Worm (Caenorhabditis elegans) whole organism, mixed stage, embryonic: ENCODE results near the gene B0001.5.
"Not testable (repeated sequence)": the region's sequence is repeated elsewhere in the genome, so short reads cannot be mapped to it uniquely, and the experiment has no call there.

Experiments used
- bed-3 ChIP-seq: fragments of 200-800 bp; sonication (Bioruptor generic); optimal IDR thresholded peaks from 3 replicates; lab custom pipeline; 2018; ENCODE audit warnings: mild to moderate bottlenecking, missing genetic modification characterization, moderate library complexity, missing compliant biosample characterization
- ceh-39 ChIP-seq: fragments of 150-350 bp; optimal IDR thresholded peaks from 2 replicates; lab custom pipeline; 2014; ENCODE audit warnings: missing biosample characterization, missing genetic modification characterization
- ceh-43 ChIP-seq: fragments of 200-800 bp; sonication (Bioruptor generic); optimal IDR thresholded peaks from 2 replicates; lab custom pipeline; 2018; ENCODE audit warnings: mild to moderate bottlenecking, missing genetic modification characterization, moderate library complexity, missing compliant biosample characterization
- ces-1 ChIP-seq: fragments of 150-350 bp; optimal IDR thresholded peaks from 2 replicates; lab custom pipeline; 2014; ENCODE audit warnings: missing biosample characterization, missing genetic modification reagents, missing genetic modification characterization
- cnd-1 ChIP-seq: fragments of 200-800 bp; sonication (Bioruptor generic); optimal IDR thresholded peaks from 2 replicates; lab custom pipeline; 2018; ENCODE audit warnings: mild to moderate bottlenecking, missing genetic modification characterization, missing compliant biosample characterization
- drap-1 ChIP-seq: fragments of 200-800 bp; sonication (Bioruptor generic); optimal IDR thresholded peaks from 3 replicates; lab custom pipeline; 2018; ENCODE audit warnings: mild to moderate bottlenecking, missing genetic modification characterization, missing compliant biosample characterization
- elt-1 ChIP-seq: sonication (generic microtip); optimal IDR thresholded peaks from 2 replicates; lab custom pipeline; 2017; ENCODE audit warnings: missing genetic modification characterization, mild to moderate bottlenecking, missing compliant biosample characterization, antibody characterized with exemption, moderate library complexity, borderline replicate concordance; ENCODE audit not compliant: insufficient read depth
- elt-3 ChIP-seq: fragments of 150-350 bp; optimal IDR thresholded peaks from 2 replicates; lab custom pipeline; 2014; ENCODE audit warnings: missing biosample characterization, missing genetic modification characterization
- flh-1 ChIP-seq: fragments of 200-800 bp; sonication (Bioruptor generic); optimal IDR thresholded peaks from 2 replicates; lab custom pipeline; 2018; ENCODE audit warnings: mild to moderate bottlenecking, missing genetic modification characterization, moderate library complexity, missing compliant biosample characterization
- ham-2 ChIP-seq: fragments of 200-800 bp; sonication (Bioruptor generic); optimal IDR thresholded peaks from 2 replicates; lab custom pipeline; 2018; ENCODE audit warnings: mild to moderate bottlenecking, missing genetic modification characterization, missing compliant biosample characterization
- lin-13 ChIP-seq: fragments of 150-350 bp; optimal IDR thresholded peaks from 2 replicates; lab custom pipeline; 2014; ENCODE audit warnings: missing biosample characterization, missing genetic modification characterization
- lin-32 ChIP-seq: fragments of 200-800 bp; sonication (Bioruptor generic); optimal IDR thresholded peaks from 2 replicates; lab custom pipeline; 2018; ENCODE audit warnings: mild to moderate bottlenecking, missing genetic modification characterization, missing compliant biosample characterization
- lsy-2 ChIP-seq: fragments of 150-350 bp; optimal IDR thresholded peaks from 2 replicates; lab custom pipeline; 2014; ENCODE audit warnings: missing biosample characterization, missing genetic modification characterization
- mab-5 ChIP-seq: fragments of 150-350 bp; optimal IDR thresholded peaks from 2 replicates; lab custom pipeline; 2014; ENCODE audit warnings: missing biosample characterization, missing genetic modification characterization
- mep-1 ChIP-seq: fragments of 150-350 bp; optimal IDR thresholded peaks from 2 replicates; lab custom pipeline; 2017; ENCODE audit warnings: missing biosample characterization, missing genetic modification reagents, missing genetic modification characterization, inconsistent platforms
- mls-2 ChIP-seq: sonication (generic microtip); optimal IDR thresholded peaks from 2 replicates; lab custom pipeline; 2016; ENCODE audit warnings: mild to moderate bottlenecking, missing genetic modification characterization, moderate library complexity, missing compliant biosample characterization
- nhr-12 ChIP-seq: fragments of 150-350 bp; optimal IDR thresholded peaks from 2 replicates; lab custom pipeline; 2014; ENCODE audit warnings: missing biosample characterization, missing genetic modification characterization
- nhr-2 ChIP-seq: fragments of 150-350 bp; optimal IDR thresholded peaks from 2 replicates; lab custom pipeline; 2014; ENCODE audit warnings: missing biosample characterization, missing genetic modification characterization
- nhr-237 ChIP-seq: fragments of 150-350 bp; optimal IDR thresholded peaks from 2 replicates; lab custom pipeline; 2014; ENCODE audit warnings: missing biosample characterization, missing genetic modification characterization
- nhr-28 ChIP-seq: fragments of 150-350 bp; optimal IDR thresholded peaks from 2 replicates; lab custom pipeline; 2014; ENCODE audit warnings: missing biosample characterization, missing genetic modification characterization
- nhr-76 ChIP-seq: sonication (generic microtip); optimal IDR thresholded peaks from 2 replicates; lab custom pipeline; 2017; ENCODE audit warnings: missing biosample characterization, missing genetic modification characterization
- pha-4 ChIP-seq: fragments of 150-350 bp; optimal IDR thresholded peaks from 2 replicates; lab custom pipeline; 2018; ENCODE audit warnings: missing biosample characterization, missing genetic modification reagents, missing genetic modification characterization
- sem-2 ChIP-seq: fragments of 200-800 bp; sonication (Bioruptor generic); optimal IDR thresholded peaks from 2 replicates; lab custom pipeline; 2018; ENCODE audit warnings: mild to moderate bottlenecking, missing genetic modification characterization, missing compliant biosample characterization
- snpc-4 ChIP-seq: fragments of 150-350 bp; optimal IDR thresholded peaks from 2 replicates; lab custom pipeline; 2014; ENCODE audit warnings: missing biosample characterization, missing genetic modification characterization
- sptf-1 ChIP-seq: sonication (generic microtip); optimal IDR thresholded peaks from 2 replicates; lab custom pipeline; 2017; ENCODE audit warnings: mild to moderate bottlenecking, missing genetic modification characterization, moderate library complexity, missing compliant biosample characterization
- tbx-8 ChIP-seq: fragments of 200-800 bp; sonication (Bioruptor generic); optimal IDR thresholded peaks from 2 replicates; lab custom pipeline; 2018; ENCODE audit warnings: mild to moderate bottlenecking, missing genetic modification characterization, moderate library complexity, missing compliant biosample characterization
- unc-39 ChIP-seq: fragments of 150-350 bp; optimal IDR thresholded peaks from 2 replicates; lab custom pipeline; 2014; ENCODE audit warnings: missing biosample characterization, missing genetic modification characterization
- unc-62 ChIP-seq: fragments of 150-350 bp; optimal IDR thresholded peaks from 2 replicates; lab custom pipeline; 2014; ENCODE audit warnings: missing biosample characterization, missing genetic modification reagents, missing genetic modification characterization
- zip-8 ChIP-seq: fragments of 150-350 bp; optimal IDR thresholded peaks from 2 replicates; lab custom pipeline; 2014; ENCODE audit warnings: missing biosample characterization, missing genetic modification characterization

The B0001.5 gene

ce11 chrIV:12145681-12146080 is 2.5 kb upstream of the B0001.5 start, which contains the start of gene B0001.3:
B0001.3 (minus strand) TSS chrIV:12145735.
- TF ChIP-seq ham-2: no peak

DNA sequence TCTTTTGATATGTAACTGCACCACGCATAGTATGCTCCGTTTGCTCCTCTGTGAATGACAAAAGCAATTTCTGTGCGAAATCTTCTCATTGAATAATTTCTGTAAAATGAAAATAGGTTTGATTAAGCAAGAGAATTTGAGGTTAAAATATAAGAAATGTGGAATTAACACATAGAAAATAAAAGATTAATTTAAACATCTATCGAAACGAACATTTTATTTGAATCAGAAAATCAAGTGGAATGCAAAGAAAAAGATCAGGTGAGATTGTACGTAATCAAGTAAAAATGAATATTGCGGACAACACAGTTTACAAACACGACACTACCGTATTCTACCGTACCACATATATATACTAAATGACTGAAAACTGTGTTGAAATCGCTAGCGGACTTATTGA is 2.2 kb downstream of the B0001.5 start, which contains the start of gene B0001.8:
Gene B0001.8 (minus strand): TSS at position 101 of the 400 bp plus-strand sequence.
- TF ChIP-seq elt-1 (tag; lab: Kevin White, UChicago) (no peak), mep-1 (tag; lab: Kevin White, UChicago) (no peak), nhr-28 (no peak), zip-8 (tag; lab: Kevin White, UChicago) (no peak), sem-2 (GFP tag; lab: Kevin White, UChicago) (no peak), mls-2 (tag; lab: Kevin White, UChicago) (no peak), nhr-76 (no peak), ceh-39 (tag; lab: Kevin White, UChicago) (no peak), nhr-237 (tag; lab: Kevin White, UChicago) (no peak), mab-5 (tag; lab: Kevin White, UChicago) (no peak), ces-1 (no peak), lin-32 (GFP tag; lab: Kevin White, UChicago) (no peak)

DNA sequence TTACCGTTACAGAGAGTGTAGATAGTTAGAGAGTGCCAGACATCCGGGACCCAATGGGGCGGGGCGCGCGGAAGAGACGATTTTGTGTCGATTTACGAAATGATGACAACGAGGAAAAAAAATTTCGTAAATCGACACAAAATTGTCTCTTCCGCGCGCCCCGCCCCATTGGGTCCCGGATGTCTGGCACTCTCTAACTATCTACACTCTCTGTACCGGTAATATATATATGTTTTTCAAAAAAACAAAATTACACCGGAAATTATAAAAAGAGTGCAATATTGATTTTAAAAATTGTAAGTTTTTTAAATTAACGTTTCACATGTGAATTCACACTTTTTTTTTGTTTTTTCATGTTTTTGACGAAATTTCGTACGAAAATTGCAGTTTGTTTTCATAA is 5.0 kb downstream of the B0001.5 start, which contains the start of gene B0001.4:
Gene B0001.4 (minus strand): TSS at position 101 of the 400 bp plus-strand sequence.
- TF ChIP-seq nhr-237 (tag; lab: Kevin White, UChicago); mab-5 (tag; lab: Kevin White, UChicago); nhr-12: not testable (repeated sequence)

- TF ChIP-seq snpc-4 (tag; lab: Kevin White, UChicago) (no peak), ces-1 (peak; percentile 6)
These were observed 8.1 kb downstream of the B0001.5 start for ce11 chrIV:12134991-12135390.

- TF ChIP-seq pha-4: no peak
- peak; percentile 91 for TF ChIP-seq nhr-2 (tag; lab: Kevin White, UChicago)
- TF ChIP-seq, all 35 proteins: peak for 1
These were observed 9.4 kb downstream of the B0001.5 start for ce11 chrIV:12133776-12134175.

- no peak for TF ChIP-seq mls-2 (tag; lab: Kevin White, UChicago)
- TF ChIP-seq ces-1: peak; percentile 68
- no peak for TF ChIP-seq flh-1 (GFP tag; lab: Kevin White, UChicago)
- TF ChIP-seq tbx-8 (GFP tag; lab: Kevin White, UChicago): no peak
These were observed 11.6 kb downstream of the B0001.5 start for ce11 chrIV:12131308-12132072.

ce11 chrIV:12129204-12129603 is 13.9 kb downstream of the B0001.5 start, which contains the start of gene lin-24:
lin-24 (plus strand) TSS chrIV:12129504.
- TF ChIP-seq ceh-43 (GFP tag; lab: Kevin White, UChicago): no peak
- TF ChIP-seq pha-4: no peak
- TF ChIP-seq nhr-2 (tag; lab: Kevin White, UChicago): no peak
- no peak for TF ChIP-seq ceh-39 (tag; lab: Kevin White, UChicago)
- TF ChIP-seq lsy-2: no peak
- TF ChIP-seq nhr-76: no peak
- TF ChIP-seq ces-1: no peak
- no peak for TF ChIP-seq lin-13 (tag; lab: Kevin White, UChicago)
- no peak for TF ChIP-seq snpc-4 (tag; lab: Kevin White, UChicago)
- TF ChIP-seq elt-3 (tag; lab: Kevin White, UChicago): no peak
- no peak for TF ChIP-seq unc-62 (GFP tag; lab: Kevin White, UChicago)
- TF ChIP-seq elt-1 (tag; lab: Kevin White, UChicago): no peak

DNA sequence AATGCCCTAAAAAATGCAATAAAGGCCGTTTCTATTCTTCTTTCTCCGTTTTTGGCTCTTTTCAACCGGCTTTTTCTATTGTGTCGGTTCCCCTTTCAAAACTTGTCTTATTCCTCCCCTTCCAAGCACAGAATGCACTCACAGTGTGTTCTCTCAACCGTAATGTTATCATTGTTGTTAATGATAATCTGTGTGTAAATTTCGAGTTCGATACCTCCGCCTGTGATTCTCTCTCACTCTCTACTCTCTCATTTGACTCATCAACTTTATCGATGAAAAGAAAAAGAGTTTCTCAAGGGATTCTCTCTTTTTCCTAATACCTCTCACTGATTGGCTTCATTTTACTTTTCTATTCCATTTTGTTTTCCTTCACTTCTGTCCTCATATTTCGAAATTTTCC is 14.4 kb downstream of the B0001.5 start:
- no peak for TF ChIP-seq flh-1 (GFP tag; lab: Kevin White, UChicago)
- TF ChIP-seq cnd-1 (tag; lab: Kevin White, UChicago): no peak
- no peak for TF ChIP-seq elt-1 (tag; lab: Kevin White, UChicago)
- TF ChIP-seq drap-1 (GFP tag; lab: Kevin White, UChicago): no peak
- TF ChIP-seq snpc-4 (tag; lab: Kevin White, UChicago): no peak
- no peak for TF ChIP-seq ces-1
- TF ChIP-seq nhr-12: no peak
- no peak for TF ChIP-seq mab-5 (tag; lab: Kevin White, UChicago)
- TF ChIP-seq ham-2: no peak
- TF ChIP-seq bed-3 (GFP tag; lab: Kevin White, UChicago): no peak
- TF ChIP-seq unc-39 (tag; lab: Kevin White, UChicago): no peak
- no peak for TF ChIP-seq sptf-1
